Fruit fly (Drosophila melanogaster) whole organism: ENCODE measurements around the gene miple2.

Source experiments
- EcR ChIP-seq, 2 experiments: fragments of >200 bp; optimal IDR thresholded peaks; 2 replicates each; lab custom pipeline; 2017; ENCODE audit warnings: missing biosample characterization in 2 of 2, missing genetic modification characterization in 2 of 2, missing genetic modification reagents in 2 of 2
- psq ChIP-seq: fragments of >200 bp; optimal IDR thresholded peaks from 2 replicates; lab custom pipeline; 2017

DNA sequence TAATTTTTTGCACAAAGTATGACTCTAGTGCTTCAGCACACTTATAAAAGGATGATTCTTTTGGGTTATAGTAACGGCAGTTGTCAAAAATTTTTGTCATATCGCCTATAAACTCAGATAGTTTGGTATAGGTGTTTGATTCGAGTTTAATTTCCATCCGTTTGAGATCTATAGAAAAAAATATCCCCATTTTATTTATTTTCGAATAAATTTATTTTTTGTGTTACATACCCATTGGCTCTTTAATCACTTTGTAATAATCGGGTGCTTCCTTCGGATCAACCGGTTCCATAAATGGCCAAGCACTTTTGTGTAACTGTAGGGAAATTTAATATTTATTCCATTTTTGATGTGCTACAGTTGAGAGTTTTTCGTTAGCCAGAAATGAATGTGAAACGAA is 36.7 kb upstream of the miple2 start:
- TF ChIP-seq psq (no peak), EcR (GFP tag; optimal IDR thresholded peaks at IDR 0.05; lab: Kevin White, UChicago) (no peak)
